Fruit fly (Drosophila melanogaster) whole organism, pupa: ENCODE results near the gene Gr10b.

Experiments used
- CG10348 ChIP-seq: fragments of 200-800 bp; sonication (Bioruptor generic); IDR thresholded peaks from 2 replicates; pipeline ENCODE4 v1.3.6; 2022; ENCODE audit warnings: missing biosample characterization, missing genetic modification characterization
- CG12605 ChIP-seq: fragments of 200-800 bp; sonication (Bioruptor generic); IDR thresholded peaks from 2 replicates; pipeline ENCODE4 v1.3.6; 2022; ENCODE audit warnings: missing biosample characterization, missing genetic modification characterization
- CG13204 ChIP-seq: fragments of 200-800 bp; sonication (Bioruptor generic); optimal IDR thresholded peaks from 2 replicates; lab custom pipeline; 2018; ENCODE audit warnings: missing biosample characterization, mild to moderate bottlenecking, missing genetic modification characterization, moderate library complexity
- CG14655 ChIP-seq: fragments of 200-800 bp; sonication (Bioruptor generic); optimal IDR thresholded peaks from 3 replicates; lab custom pipeline; 2017; ENCODE audit warnings: mild to moderate bottlenecking, missing biosample characterization, missing genetic modification reagents, missing genetic modification characterization
- CG15710 ChIP-seq: fragments of 200-800 bp; sonication (Bioruptor generic); optimal IDR thresholded peaks from 2 replicates; lab custom pipeline; 2018; ENCODE audit warnings: missing biosample characterization, mild to moderate bottlenecking, missing genetic modification characterization, moderate library complexity
- CG17806 ChIP-seq: fragments of 200-800 bp; sonication (Bioruptor generic); optimal IDR thresholded peaks from 2 replicates; lab custom pipeline; 2018; ENCODE audit warnings: missing biosample characterization, mild to moderate bottlenecking, missing genetic modification characterization, moderate library complexity
- CG32121 ChIP-seq: fragments of 200-800 bp; sonication (Bioruptor generic); IDR thresholded peaks from 2 replicates; pipeline ENCODE4 v1.3.6; 2022; ENCODE audit warnings: missing biosample characterization, missing genetic modification characterization
- CG34367 ChIP-seq: fragments of 200-800 bp; sonication (Bioruptor generic); optimal IDR thresholded peaks from 2 replicates; lab custom pipeline; 2018; ENCODE audit warnings: missing biosample characterization, mild to moderate bottlenecking, missing genetic modification characterization
- CG4496 ChIP-seq: fragments of 200-800 bp; sonication (Bioruptor generic); IDR thresholded peaks from 3 replicates; pipeline ENCODE4 v1.3.6; 2022; ENCODE audit warnings: missing biosample characterization, missing genetic modification characterization
- CG8159 ChIP-seq: fragments of 200-800 bp; sonication (Bioruptor generic); optimal IDR thresholded peaks from 3 replicates; lab custom pipeline; 2018; ENCODE audit warnings: missing biosample characterization, mild to moderate bottlenecking, missing genetic modification characterization, moderate library complexity
- CG8301 ChIP-seq: fragments of 200-800 bp; sonication (Bioruptor generic); optimal IDR thresholded peaks from 2 replicates; lab custom pipeline; 2018; ENCODE audit warnings: missing biosample characterization, mild to moderate bottlenecking, missing genetic modification characterization
- CG9948 ChIP-seq: fragments of 200-800 bp; sonication (Bioruptor generic); optimal IDR thresholded peaks from 2 replicates; lab custom pipeline; 2018; ENCODE audit warnings: missing biosample characterization, mild to moderate bottlenecking, missing genetic modification characterization, moderate library complexity
- D1 ChIP-seq: fragments of 200-800 bp; sonication (Bioruptor generic); optimal IDR thresholded peaks from 2 replicates; lab custom pipeline; 2018; ENCODE audit warnings: missing biosample characterization, mild to moderate bottlenecking, missing genetic modification characterization, moderate library complexity
- EcR ChIP-seq: fragments of 200-800 bp; sonication (Bioruptor generic); optimal IDR thresholded peaks from 3 replicates; lab custom pipeline; 2019; ENCODE audit warnings: missing biosample characterization, missing genetic modification characterization, mild to moderate bottlenecking, moderate library complexity, missing genetic modification reagents
- Ets98B ChIP-seq: fragments of 200-800 bp; sonication (Bioruptor generic); IDR thresholded peaks from 2 replicates; pipeline ENCODE4 v1.3.6; 2022; ENCODE audit warnings: missing biosample characterization, missing genetic modification characterization
- Pif1A ChIP-seq: fragments of 200-800 bp; sonication (Bioruptor generic); optimal IDR thresholded peaks from 3 replicates; lab custom pipeline; 2016; ENCODE audit warnings: missing biosample characterization, missing genetic modification characterization
- Pif1B ChIP-seq: fragments of 200-800 bp; sonication (Bioruptor generic); optimal IDR thresholded peaks from 3 replicates; lab custom pipeline; 2016; ENCODE audit warnings: missing biosample characterization, missing genetic modification characterization
- Snoo ChIP-seq: fragments of 200-800 bp; sonication (Bioruptor generic); optimal IDR thresholded peaks from 3 replicates; lab custom pipeline; 2017; ENCODE audit warnings: missing biosample characterization, mild to moderate bottlenecking, missing genetic modification characterization, inconsistent platforms
- fd96Ca ChIP-seq: fragments of 200-800 bp; sonication (Bioruptor generic); IDR thresholded peaks from 3 replicates; pipeline ENCODE4 v1.3.6; 2022; ENCODE audit warnings: missing biosample characterization, missing genetic modification characterization
- gl ChIP-seq: fragments of 200-800 bp; sonication (Bioruptor generic); optimal IDR thresholded peaks from 2 replicates; lab custom pipeline; 2018; ENCODE audit warnings: missing biosample characterization, mild to moderate bottlenecking, missing genetic modification characterization
- rn ChIP-seq: fragments of 200-800 bp; sonication (Bioruptor generic); IDR thresholded peaks from 2 replicates; pipeline ENCODE4 v1.3.6; 2022; ENCODE audit warnings: missing biosample characterization, missing genetic modification characterization

The Gr10b gene

DNA sequence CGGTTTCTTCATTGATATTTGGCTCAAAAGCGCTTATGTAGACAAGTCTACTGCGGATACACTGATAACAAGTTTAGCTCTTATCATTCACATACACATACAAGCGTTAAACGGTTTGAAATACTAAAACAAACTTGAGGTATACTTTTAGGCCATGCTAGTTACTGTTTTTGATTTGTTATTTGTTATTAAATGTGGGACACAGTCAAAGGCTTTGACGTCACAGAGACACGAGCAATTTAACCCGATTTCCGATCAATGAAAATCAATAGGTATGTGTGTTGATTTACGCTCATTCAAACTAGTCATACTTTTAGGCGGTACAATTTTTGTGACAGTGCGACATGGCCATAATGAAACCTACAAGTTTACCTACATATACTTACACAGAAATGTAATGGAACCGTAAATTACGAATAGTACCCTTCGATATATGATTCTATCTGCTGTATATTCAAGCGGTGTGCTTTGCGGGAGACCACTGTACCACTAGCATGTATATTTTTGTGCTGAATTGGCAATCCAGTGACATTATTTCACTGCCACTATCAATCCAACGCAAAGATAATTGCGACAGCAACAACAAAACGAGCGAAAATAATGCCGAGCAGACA lies 33.9 kb upstream of the Gr10b start:
- TF ChIP-seq CG17806 (tag; lab: Kevin White, UChicago), result peak; percentile 62
- peak; percentile 75 for TF ChIP-seq Pif1A (GFP tag; lab: Kevin White, UChicago)
- peak; percentile 66 for TF ChIP-seq CG9948
- TF ChIP-seq CG4496, result peak; percentile 95
- TF ChIP-seq CG15710, result peak; percentile 69
- TF ChIP-seq D1, result no peak
- TF ChIP-seq CG8159 (tag; lab: Kevin White, UChicago), result peak; percentile 68
- peak; percentile 50 for TF ChIP-seq gl (tag; lab: Kevin White, UChicago)
- TF ChIP-seq CG34367 (tag; lab: Kevin White, UChicago), result peak; percentile 72
- TF ChIP-seq CG13204 (GFP tag; lab: Kevin White, UChicago), result no peak
- TF ChIP-seq CG10348, result peak; percentile 70; the same call in 1 of the 2 replicates
- peak; percentile 76 for TF ChIP-seq Pif1B (GFP tag; lab: Kevin White, UChicago)
- no peak for TF ChIP-seq EcR
- peak; percentile 87 for TF ChIP-seq CG12605 (GFP tag; lab: Robert Waterston, UW)
- peak; percentile 89 for TF ChIP-seq CG32121 (GFP tag; lab: Robert Waterston, UW)
- peak; percentile 76 for TF ChIP-seq Snoo (tag; lab: Kevin White, UChicago)
- peak; percentile 76 for TF ChIP-seq CG14655 (GFP tag; lab: Kevin White, UChicago)
- TF ChIP-seq CG8301 (tag; lab: Kevin White, UChicago), result peak; percentile 68
- TF ChIP-seq rn (GFP tag; lab: Robert Waterston, UW), result 0 out of 2 replicates have a peak, but pooled peaks have one; percentile 45
- TF ChIP-seq Ets98B (GFP tag; lab: Robert Waterston, UW), result peak; percentile 87
- TF ChIP-seq fd96Ca (GFP tag; lab: Robert Waterston, UW), result peak; percentile 94

DNA sequence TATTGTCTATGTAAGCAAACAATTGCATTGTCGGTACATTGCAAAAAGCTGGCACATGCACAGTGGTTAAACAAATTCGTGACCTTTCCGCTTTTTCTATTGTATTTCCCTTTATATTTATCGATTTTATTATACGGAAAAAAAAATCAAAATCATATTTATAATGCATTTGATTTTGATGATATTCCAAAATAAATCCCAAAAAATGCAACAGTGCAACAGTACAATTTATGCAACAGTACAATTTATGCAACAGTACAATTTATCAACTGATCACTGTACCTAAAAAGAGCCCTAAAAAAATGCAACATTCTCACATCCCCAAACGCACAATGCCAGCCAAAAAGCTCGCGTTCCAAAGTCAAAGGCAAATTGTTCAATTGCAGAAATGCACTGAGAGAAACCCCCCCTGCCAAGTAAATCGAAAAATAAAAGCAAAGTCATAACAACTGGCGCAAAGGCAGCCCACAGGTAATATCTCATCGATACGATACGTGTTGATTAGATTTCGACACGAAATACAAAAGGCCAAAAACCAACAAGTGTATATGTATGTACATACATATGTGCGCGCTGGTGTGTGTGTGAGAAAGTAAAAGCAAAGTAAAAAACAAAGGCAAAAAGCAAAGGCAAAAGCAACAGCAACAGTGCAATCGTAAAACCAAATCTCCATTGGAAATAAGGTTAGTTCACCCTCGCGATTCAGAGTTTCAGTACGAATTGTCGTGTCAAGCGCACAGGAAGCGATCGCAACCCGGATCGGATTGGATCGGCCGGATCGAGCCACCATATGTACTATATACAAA lies 29.0 kb upstream of the Gr10b start, which contains the start of gene Sk1:
Gene Sk1 (plus strand): TSS at position 711 of the 806 bp plus-strand sequence.
- 0 out of 3 replicates have a peak, but pooled peaks have one; percentile 12 for TF ChIP-seq CG4496
- peak; percentile 19 for TF ChIP-seq Snoo (tag; lab: Kevin White, UChicago)
- TF ChIP-seq CG10348, result no peak

DNA sequence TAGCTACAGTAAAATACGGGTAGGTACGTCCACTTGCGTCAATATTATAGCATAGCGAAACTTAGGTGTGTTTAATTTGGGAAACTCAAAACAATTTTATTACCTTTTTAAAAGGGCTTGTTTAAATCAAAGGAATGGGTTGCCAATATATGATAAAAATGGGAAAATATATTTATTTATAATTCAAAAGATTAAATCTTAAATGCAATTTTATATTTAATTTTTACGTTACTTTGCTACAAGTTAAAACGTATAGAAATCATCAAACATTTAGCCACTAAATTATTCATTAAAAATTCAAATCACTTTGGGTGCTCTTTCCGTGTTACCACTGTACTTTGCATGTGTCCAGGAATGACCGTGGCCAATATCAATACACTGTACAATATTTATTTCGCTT lies 28.0 kb upstream of the Gr10b start:
- TF ChIP-seq D1, result no peak
- no peak for TF ChIP-seq CG9948
- no peak for TF ChIP-seq rn (GFP tag; lab: Robert Waterston, UW)
- TF ChIP-seq, all 21 proteins: peak for 0

DNA sequence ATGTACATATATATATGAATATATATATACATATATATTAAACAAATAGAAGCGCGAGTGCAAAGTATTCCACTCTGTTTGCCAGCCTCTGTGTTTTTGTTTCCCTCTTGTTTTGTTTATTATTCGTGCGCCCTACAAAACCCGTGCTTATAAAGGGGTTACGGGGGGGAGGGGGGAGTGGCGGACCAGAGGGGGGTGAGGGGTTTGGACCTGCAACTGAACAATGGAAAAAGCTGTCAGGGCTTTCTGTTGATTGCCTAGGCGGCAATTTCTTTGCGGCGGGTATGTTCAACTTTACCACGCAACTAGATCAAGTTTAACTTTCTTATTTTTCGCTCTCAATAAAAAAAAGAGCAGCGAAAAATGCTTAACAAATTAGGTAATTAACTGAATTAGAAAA lies 26.3 kb upstream of the Gr10b start:
- TF ChIP-seq EcR (peak; percentile 36), Pif1B (GFP tag; lab: Kevin White, UChicago) (no peak), Snoo (tag; lab: Kevin White, UChicago) (no peak)

DNA sequence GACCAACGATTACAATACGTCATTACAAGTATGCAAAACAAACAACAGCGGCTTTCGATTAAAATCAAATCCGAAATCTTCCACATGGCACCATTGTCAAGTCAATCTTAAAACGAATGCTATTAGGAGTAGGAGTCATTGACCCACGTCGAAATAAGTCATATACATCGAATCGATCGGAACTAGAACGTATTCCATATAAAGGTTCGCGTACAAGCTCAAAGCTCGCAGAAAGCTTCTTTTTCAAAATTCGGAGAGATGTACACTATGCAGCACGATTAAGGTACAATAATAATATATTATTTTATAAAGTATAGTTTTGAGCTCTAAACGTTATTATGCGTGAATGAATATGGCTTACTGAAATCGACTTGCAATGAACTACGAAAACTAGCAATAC lies 20.9 kb upstream of the Gr10b start:
- TF ChIP-seq CG14655 (GFP tag; lab: Kevin White, UChicago) (no peak), CG17806 (tag; lab: Kevin White, UChicago) (no peak), CG12605 (GFP tag; lab: Robert Waterston, UW) (no peak), D1 (no peak), CG32121 (GFP tag; lab: Robert Waterston, UW) (no peak), Snoo (tag; lab: Kevin White, UChicago) (no peak), fd96Ca (GFP tag; lab: Robert Waterston, UW) (no peak), EcR (peak; percentile 95)

DNA sequence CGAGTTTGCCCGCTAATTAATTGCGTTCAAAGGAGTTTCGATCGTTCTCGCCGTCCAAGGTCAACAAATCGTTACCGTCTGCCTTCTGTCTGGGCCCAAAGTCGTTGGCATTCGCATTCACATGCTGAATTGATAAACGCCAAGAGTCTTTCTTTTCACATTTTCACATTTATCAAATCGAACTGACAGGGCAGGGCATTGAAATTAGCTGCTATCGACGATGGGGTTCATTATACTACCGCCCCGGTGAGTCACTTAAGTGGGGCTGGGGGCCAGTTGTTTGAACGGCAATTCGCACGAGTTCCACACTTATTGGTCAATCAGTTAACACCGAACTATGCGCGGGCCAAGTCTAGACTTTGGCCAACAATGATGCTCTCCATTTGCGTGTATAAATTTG lies 17.9 kb upstream of the Gr10b start:
- TF ChIP-seq EcR (peak; percentile 48), Ets98B (GFP tag; lab: Robert Waterston, UW) (no peak)
- TF ChIP-seq, all 21 proteins: peak for 1

DNA sequence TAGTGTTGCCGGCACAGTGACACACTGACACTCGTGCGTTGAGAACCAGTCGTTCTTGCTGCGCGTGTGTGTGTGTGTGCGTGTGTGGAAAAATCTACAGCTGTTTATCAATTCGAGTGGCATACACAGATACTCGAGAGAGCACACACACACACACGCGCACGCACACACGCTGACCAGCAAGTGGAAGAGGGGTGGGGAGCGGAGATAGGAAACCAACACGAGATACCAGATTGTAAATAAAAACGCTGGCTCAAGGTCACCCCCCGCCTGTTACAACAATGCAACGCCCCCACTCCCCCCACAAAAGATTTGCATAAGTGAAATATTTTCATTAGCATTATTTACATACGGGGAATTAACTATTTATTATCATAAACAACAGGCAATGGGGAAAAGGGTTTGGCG lies 14.3 kb upstream of the Gr10b start:
- TF ChIP-seq CG17806 (tag; lab: Kevin White, UChicago), result no peak
- no peak for TF ChIP-seq fd96Ca (GFP tag; lab: Robert Waterston, UW)
- TF ChIP-seq EcR, result peak; percentile 62
- peak; percentile 56; the same call in 1 of the 3 replicates for TF ChIP-seq CG4496
- TF ChIP-seq, all 21 proteins: peak for 2
